Fruit fly (Drosophila melanogaster) whole organism, wandering third instar larva: ENCODE measurements around the gene Cyp28d1.

Experiments
- Dfd ChIP-seq: fragments of >200 bp; optimal IDR thresholded peaks from 2 replicates; lab custom pipeline; 2017; ENCODE audit warnings: missing biosample characterization, missing genetic modification characterization
- Hr83 ChIP-seq: fragments of 200-300 bp; sonication (Bioruptor generic); optimal IDR thresholded peaks from 2 replicates; lab custom pipeline; 2016; ENCODE audit warnings: missing biosample characterization, mild to moderate bottlenecking, missing genetic modification characterization, moderate library complexity; ENCODE audit not compliant: poor library complexity, severe bottlenecking
- Vsx2 ChIP-seq: fragments of 200-300, 225-300 bp; sonication (Bioruptor generic); optimal IDR thresholded peaks from 2 replicates; lab custom pipeline; 2018; ENCODE audit warnings: missing biosample characterization, missing genetic modification characterization; ENCODE audit not compliant: partially characterized antibody
- dmrt93B ChIP-seq: fragments of 200-800 bp; sonication (Bioruptor generic); optimal IDR thresholded peaks from 2 replicates; lab custom pipeline; 2018; ENCODE audit warnings: missing biosample characterization, mild to moderate bottlenecking, missing genetic modification characterization
- fru ChIP-seq: fragments of 200-800 bp; sonication (Bioruptor generic); optimal IDR thresholded peaks from 3 replicates; lab custom pipeline; 2016; ENCODE audit warnings: missing biosample characterization, mild to moderate bottlenecking, missing genetic modification characterization
- jim ChIP-seq: fragments of 175-275, 200-325 bp; sonication (Bioruptor generic); optimal IDR thresholded peaks from 2 replicates; lab custom pipeline; 2016; ENCODE audit warnings: missing biosample characterization, mild to moderate bottlenecking, missing genetic modification characterization
- pan ChIP-seq: fragments of >200 bp; optimal IDR thresholded peaks from 2 replicates; lab custom pipeline; 2017
- sv ChIP-seq: fragments of 200-800 bp; sonication (Bioruptor generic); optimal IDR thresholded peaks from 3 replicates; lab custom pipeline; 2016; ENCODE audit warnings: missing biosample characterization, missing genetic modification characterization

The Cyp28d1 gene

DNA sequence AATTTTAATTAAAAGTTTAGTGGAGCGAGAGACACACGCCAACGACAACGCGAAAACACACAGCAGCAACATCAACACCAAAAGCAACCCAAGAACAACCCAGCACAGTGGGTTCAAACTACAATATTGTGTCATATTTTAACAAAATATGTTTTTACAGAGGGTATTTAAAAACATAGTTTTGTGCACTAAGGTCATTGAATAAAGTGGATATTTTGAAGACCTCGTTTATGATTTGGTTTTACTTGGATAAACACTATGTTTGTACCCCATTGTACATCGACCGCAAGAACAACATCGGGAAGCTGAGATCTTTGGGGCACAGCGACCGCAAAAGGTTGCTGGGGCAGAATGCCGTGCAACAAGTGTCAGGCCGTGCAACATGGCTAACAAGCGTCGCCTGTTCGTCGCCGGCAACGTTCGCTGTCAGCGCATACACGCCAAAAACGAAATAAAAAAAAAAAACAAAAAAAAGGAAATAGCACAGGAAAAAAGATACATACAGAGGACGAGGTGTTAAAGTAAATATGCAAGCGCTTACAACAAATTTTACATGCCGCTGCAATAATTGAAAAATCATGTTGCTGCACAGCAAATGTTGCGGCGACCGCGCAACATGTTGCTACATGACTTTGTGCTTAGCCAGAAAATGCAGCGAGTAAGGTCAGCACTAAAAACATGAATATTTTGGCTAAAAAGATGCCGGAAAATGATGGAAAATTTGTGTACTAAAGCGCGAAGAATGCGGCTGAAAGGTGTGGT is 51.1 kb downstream of the Cyp28d1 start (continued):
- TF ChIP-seq Hr83 (GFP tag; lab: Kevin White, UChicago) (no peak), jim (GFP tag; lab: Kevin White, UChicago) (no peak), pan (lab: Kevin White, UChicago) (no peak), Dfd (no peak), fru (peak; percentile 90), sv (no peak), Vsx2 (no peak), dmrt93B (GFP tag; lab: Kevin White, UChicago) (peak; percentile 66)
